Fruit fly (Drosophila melanogaster) whole organism, wandering third instar larva: ENCODE data around the gene CG13623.

Source experiments
- Abd-B ChIP-seq: fragments of >200 bp; optimal IDR thresholded peaks from 2 replicates; lab custom pipeline; 2017; ENCODE audit warnings: missing biosample characterization, missing genetic modification characterization
- CG32264 ChIP-seq: fragments of 200-800 bp; sonication (Bioruptor generic); optimal IDR thresholded peaks from 2 replicates; lab custom pipeline; 2016; ENCODE audit warnings: missing biosample characterization, missing genetic modification characterization
- CG9705 ChIP-seq: fragments of 200-800 bp; sonication (Bioruptor generic); optimal IDR thresholded peaks from 2 replicates; lab custom pipeline; 2018; ENCODE audit warnings: missing biosample characterization, mild to moderate bottlenecking, missing genetic modification characterization
- CrebA ChIP-seq: fragments of 200-800 bp; sonication (Bioruptor generic); optimal IDR thresholded peaks from 2 replicates; lab custom pipeline; 2016; ENCODE audit warnings: missing biosample characterization, mild to moderate bottlenecking, missing genetic modification characterization, borderline replicate concordance
- Dfd ChIP-seq: fragments of >200 bp; optimal IDR thresholded peaks from 2 replicates; lab custom pipeline; 2017; ENCODE audit warnings: missing biosample characterization, missing genetic modification characterization
- Dif ChIP-seq: fragments of 200-275, 200-300 bp; sonication (Bioruptor generic); optimal IDR thresholded peaks from 2 replicates; lab custom pipeline; 2018; ENCODE audit warnings: missing biosample characterization, missing genetic modification characterization; ENCODE audit not compliant: partially characterized antibody
- GATAd ChIP-seq: sonication (Bioruptor generic); optimal IDR thresholded peaks from 2 replicates; lab custom pipeline; 2016; ENCODE audit warnings: missing biosample characterization, missing genetic modification characterization
- HLH106 ChIP-seq: fragments of 200-800 bp; optimal IDR thresholded peaks from 3 replicates; lab custom pipeline; 2019; ENCODE audit warnings: missing biosample characterization, mild to moderate bottlenecking, missing genetic modification characterization, moderate library complexity
- Hnf4 ChIP-seq: fragments of 200-800 bp; sonication (Bioruptor generic); optimal IDR thresholded peaks from 2 replicates; lab custom pipeline; 2016; ENCODE audit warnings: missing biosample characterization, mild to moderate bottlenecking, missing genetic modification characterization
- Hr78 ChIP-seq: fragments of >200 bp; optimal IDR thresholded peaks from 2 replicates; lab custom pipeline; 2017; ENCODE audit warnings: missing biosample characterization, missing genetic modification characterization
- Hr83 ChIP-seq: fragments of 200-300 bp; sonication (Bioruptor generic); optimal IDR thresholded peaks from 2 replicates; lab custom pipeline; 2016; ENCODE audit warnings: missing biosample characterization, mild to moderate bottlenecking, missing genetic modification characterization, moderate library complexity; ENCODE audit not compliant: poor library complexity, severe bottlenecking
- Jra ChIP-seq: sonication (Bioruptor generic); optimal IDR thresholded peaks from 2 replicates; lab custom pipeline; 2016; ENCODE audit warnings: missing biosample characterization, missing genetic modification characterization
- Mio ChIP-seq: sonication (Bioruptor generic); optimal IDR thresholded peaks from 2 replicates; lab custom pipeline; 2016; ENCODE audit warnings: missing biosample characterization, missing genetic modification characterization
- Myc ChIP-seq: fragments of >200 bp; optimal IDR thresholded peaks from 2 replicates; lab custom pipeline; 2017
- N ChIP-seq: fragments of >200 bp; optimal IDR thresholded peaks from 2 replicates; lab custom pipeline; 2018; ENCODE audit warnings: missing biosample characterization, missing external identifiers, missing genetic modification characterization
- OdsH ChIP-seq: fragments of 200-800 bp; sonication (Bioruptor generic); optimal IDR thresholded peaks from 2 replicates; lab custom pipeline; 2016; ENCODE audit warnings: missing biosample characterization, mild to moderate bottlenecking, missing genetic modification characterization
- Rel ChIP-seq, 2 experiments: fragments of 200-800 bp; sonication (Bioruptor generic) in 1 of 2; optimal IDR thresholded peaks; 2 replicates in 1 of 2; 3 replicates in 1 of 2; lab custom pipeline; 2016 to 2019; ENCODE audit warnings: mild to moderate bottlenecking in 2 of 2, missing biosample characterization in 2 of 2, missing genetic modification characterization in 2 of 2, moderate library complexity in 1 of 2
- Sp1 ChIP-seq: fragments of 200-800 bp; sonication (Bioruptor generic); optimal IDR thresholded peaks from 3 replicates; lab custom pipeline; 2019; ENCODE audit warnings: missing biosample characterization, mild to moderate bottlenecking, missing genetic modification characterization, moderate library complexity
- Vsx2 ChIP-seq: fragments of 200-300, 225-300 bp; sonication (Bioruptor generic); optimal IDR thresholded peaks from 2 replicates; lab custom pipeline; 2018; ENCODE audit warnings: missing biosample characterization, missing genetic modification characterization; ENCODE audit not compliant: partially characterized antibody
- br ChIP-seq: fragments of 200-800 bp; sonication (Bioruptor generic); optimal IDR thresholded peaks from 2 replicates; lab custom pipeline; 2016; ENCODE audit warnings: missing biosample characterization, missing genetic modification characterization
- brk ChIP-seq: fragments of 200-800 bp; sonication (Bioruptor generic); optimal IDR thresholded peaks from 2 replicates; lab custom pipeline; 2016; ENCODE audit warnings: missing biosample characterization, mild to moderate bottlenecking, missing genetic modification characterization
- dl ChIP-seq, 2 experiments: fragments of 175-275, 200-275 bp in 1 of 2; fragments of 200-275 bp in 1 of 2; sonication (Bioruptor generic); optimal IDR thresholded peaks; lab custom pipeline; 2018; ENCODE audit warnings: mild to moderate bottlenecking in 2 of 2, missing biosample characterization in 2 of 2, missing genetic modification characterization in 2 of 2, moderate library complexity in 2 of 2; ENCODE audit not compliant: partially characterized antibody in 2 of 2, insufficient read depth in 1 of 2
- dmrt93B ChIP-seq: fragments of 200-800 bp; sonication (Bioruptor generic); optimal IDR thresholded peaks from 2 replicates; lab custom pipeline; 2018; ENCODE audit warnings: missing biosample characterization, mild to moderate bottlenecking, missing genetic modification characterization
- dsf ChIP-seq: sonication (Bioruptor generic); optimal IDR thresholded peaks from 2 replicates; lab custom pipeline; 2016; ENCODE audit warnings: missing biosample characterization, missing genetic modification characterization, borderline replicate concordance
- ey ChIP-seq: fragments of 200-800 bp; sonication (Bioruptor generic); optimal IDR thresholded peaks from 2 replicates; lab custom pipeline; 2016; ENCODE audit warnings: missing biosample characterization, missing genetic modification characterization
- foxo ChIP-seq, 2 experiments: fragments of 200-800 bp; sonication (Bioruptor generic); optimal IDR thresholded peaks; 2 replicates in 1 of 2; 3 replicates in 1 of 2; lab custom pipeline; 2016 to 2017; ENCODE audit warnings: missing biosample characterization in 2 of 2, missing genetic modification characterization in 2 of 2
- fru ChIP-seq: fragments of 200-800 bp; sonication (Bioruptor generic); optimal IDR thresholded peaks from 3 replicates; lab custom pipeline; 2016; ENCODE audit warnings: missing biosample characterization, mild to moderate bottlenecking, missing genetic modification characterization
- h ChIP-seq: fragments of 200-800 bp; sonication (Bioruptor generic); optimal IDR thresholded peaks from 3 replicates; lab custom pipeline; 2016; ENCODE audit warnings: missing biosample characterization, mild to moderate bottlenecking, missing genetic modification characterization
- jim ChIP-seq: fragments of 175-275, 200-325 bp; sonication (Bioruptor generic); optimal IDR thresholded peaks from 2 replicates; lab custom pipeline; 2016; ENCODE audit warnings: missing biosample characterization, mild to moderate bottlenecking, missing genetic modification characterization
- lola ChIP-seq: fragments of >200 bp; optimal IDR thresholded peaks from 2 replicates; lab custom pipeline; 2017; ENCODE audit warnings: missing biosample characterization, missing genetic modification characterization
- pan ChIP-seq: fragments of >200 bp; optimal IDR thresholded peaks from 2 replicates; lab custom pipeline; 2017
- psq ChIP-seq: fragments of 200-800 bp; sonication (Bioruptor generic); optimal IDR thresholded peaks from 3 replicates; lab custom pipeline; 2017; ENCODE audit warnings: missing biosample characterization, mild to moderate bottlenecking, missing genetic modification characterization, moderate library complexity
- rgr ChIP-seq: fragments of 200-800 bp; sonication (Bioruptor generic); optimal IDR thresholded peaks from 3 replicates; lab custom pipeline; 2016; ENCODE audit warnings: missing biosample characterization, mild to moderate bottlenecking, missing genetic modification characterization
- sage ChIP-seq: fragments of 200-800 bp; sonication (Bioruptor generic); optimal IDR thresholded peaks from 2 replicates; lab custom pipeline; 2016; ENCODE audit warnings: missing biosample characterization, mild to moderate bottlenecking, missing genetic modification characterization
- sv ChIP-seq: fragments of 200-800 bp; sonication (Bioruptor generic); optimal IDR thresholded peaks from 3 replicates; lab custom pipeline; 2016; ENCODE audit warnings: missing biosample characterization, missing genetic modification characterization
- tai ChIP-seq: sonication (Bioruptor generic); optimal IDR thresholded peaks from 2 replicates; lab custom pipeline; 2016; ENCODE audit warnings: missing biosample characterization, missing genetic modification characterization
- usp ChIP-seq: fragments of >200 bp; optimal IDR thresholded peaks from 2 replicates; lab custom pipeline; 2017; ENCODE audit warnings: missing biosample characterization, missing genetic modification characterization
- woc ChIP-seq: sonication (Bioruptor generic); optimal IDR thresholded peaks from 2 replicates; lab custom pipeline; 2016; ENCODE audit warnings: missing biosample characterization, mild to moderate bottlenecking, missing genetic modification characterization

Gene CG13623

dm6 chr3R:24548832-24549231, 18.5 kb upstream of the CG13623 start:
- TF ChIP-seq Vsx2 = no peak
- no peak for TF ChIP-seq Hnf4
- no peak for TF ChIP-seq Sp1 (GFP tag; lab: Kevin White, UChicago)
- no peak for TF ChIP-seq psq (GFP tag; lab: Kevin White, UChicago)
- TF ChIP-seq pan (lab: Kevin White, UChicago) = no peak
- no peak for TF ChIP-seq jim
- no peak for TF ChIP-seq foxo (GFP tag; optimal IDR thresholded peaks at IDR 0.05; lab: Kevin White, UChicago)
- no peak for TF ChIP-seq sv (GFP tag; lab: Kevin White, UChicago)
- TF ChIP-seq GATAd (GFP tag; lab: Kevin White, UChicago) = no peak
- TF ChIP-seq ey = no peak
- TF ChIP-seq usp (GFP tag; lab: Kevin White, UChicago) = no peak
- no peak for TF ChIP-seq Myc (lab: Kevin White, UChicago)

- no peak for TF ChIP-seq Vsx2
- TF ChIP-seq, all 38 proteins: peak for 0
Observed at dm6 chr3R:24548216-24548615, 17.9 kb upstream of the CG13623 start.

- TF ChIP-seq N (GFP tag; lab: Kevin White, UChicago) = no peak
- TF ChIP-seq dsf (GFP tag; lab: Kevin White, UChicago) = no peak
- TF ChIP-seq dl (GFP tag; optimal IDR thresholded peaks at IDR 0.05; lab: Kevin White, UChicago; ENCODE audit: insufficient read depth in 1 of 2, partially characterized antibody in 2 of 2) = no peak
- TF ChIP-seq usp (GFP tag; lab: Kevin White, UChicago) = no peak
- TF ChIP-seq tai (GFP tag; lab: Kevin White, UChicago) = no peak
- TF ChIP-seq ey = no peak
- TF ChIP-seq HLH106 (tag; lab: Kevin White, UChicago) = no peak
- no peak for TF ChIP-seq Dif (GFP tag; lab: Kevin White, UChicago)
- TF ChIP-seq, all 38 proteins: peak for 0
Observed at dm6 chr3R:24544388-24544787, 14.0 kb upstream of the CG13623 start, which contains the start of gene Esyt2. Gene Esyt2, plus strand, starts transcription at chr3R:24544719.

DNA sequence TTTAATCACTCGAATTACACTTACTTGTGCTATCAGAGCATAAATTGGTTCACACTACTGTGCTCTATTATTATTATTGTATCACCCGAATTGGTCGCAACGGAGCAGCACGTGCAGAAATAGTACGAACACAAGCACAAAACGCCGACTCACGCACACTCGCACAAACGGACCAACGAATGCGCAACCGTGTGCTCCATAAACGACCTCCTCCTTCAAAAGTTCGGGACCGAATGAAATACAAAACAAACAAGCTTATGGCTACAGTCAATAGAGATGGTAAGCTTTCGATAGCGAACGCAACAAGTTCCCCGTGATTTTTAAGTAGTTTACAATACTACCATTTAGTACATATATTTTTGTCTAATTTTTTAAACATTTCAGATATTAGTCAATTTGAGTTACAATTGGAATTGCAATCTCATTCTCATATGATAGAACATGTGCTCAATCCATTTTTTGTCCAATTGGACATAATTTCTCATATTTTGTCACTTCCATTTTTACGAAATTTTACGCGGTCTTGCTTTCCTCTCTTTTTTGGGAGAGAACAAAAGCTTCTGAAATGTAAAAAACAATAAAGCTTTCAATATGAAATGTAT, 13.4 kb upstream of the CG13623 start, which contains the start of gene Cftr:
Cftr (minus strand) TSS at position 239 of the 602 bp plus-strand sequence.
- TF ChIP-seq dsf (GFP tag; lab: Kevin White, UChicago) (peak; percentile 62), Vsx2 (no peak), CrebA (GFP tag; lab: Kevin White, UChicago) (peak; percentile 48), fru (GFP tag; lab: Kevin White, UChicago) (peak; percentile 71), dmrt93B (GFP tag; lab: Kevin White, UChicago) (no peak), h (GFP tag; lab: Kevin White, UChicago) (peak; percentile 78), psq (GFP tag; lab: Kevin White, UChicago) (peak; percentile 38), brk (peak; percentile 91), rgr (GFP tag; lab: Kevin White, UChicago) (peak; percentile 78), Dfd (GFP tag; lab: Kevin White, UChicago) (no peak), jim (peak; percentile 88), Hr78 (GFP tag; lab: Kevin White, UChicago) (no peak), sage (no peak), br (peak; percentile 75), usp (GFP tag; lab: Kevin White, UChicago) (no peak), Abd-B (GFP tag; lab: Kevin White, UChicago) (no peak), Jra (GFP tag; lab: Kevin White, UChicago) (peak; percentile 82), pan (lab: Kevin White, UChicago) (no peak), OdsH (peak; percentile 61), Hr83 (GFP tag; lab: Kevin White, UChicago) (peak; percentile 92), lola (no peak), GATAd (GFP tag; lab: Kevin White, UChicago) (no peak), ey (peak; percentile 32), foxo (GFP tag; optimal IDR thresholded peaks at IDR 0.05; lab: Kevin White, UChicago) (peak in 1 of 2 experiments; percentile 61), Hnf4 (peak; percentile 86), woc (GFP tag; lab: Kevin White, UChicago) (peak; percentile 62), Myc (lab: Kevin White, UChicago) (peak; percentile 39), Dif (GFP tag; lab: Kevin White, UChicago) (peak; percentile 77), CG9705 (peak; percentile 45), sv (GFP tag; lab: Kevin White, UChicago) (peak; percentile 32), HLH106 (tag; lab: Kevin White, UChicago) (peak; percentile 50), tai (GFP tag; lab: Kevin White, UChicago) (peak; percentile 80), Sp1 (GFP tag; lab: Kevin White, UChicago) (peak; percentile 64), CG32264 (peak; percentile 37), Mio (GFP tag; lab: Kevin White, UChicago) (peak; percentile 29), Rel (GFP tag; optimal IDR thresholded peaks at IDR 0.05; lab: Kevin White, UChicago) (no peak), Rel (tag; optimal IDR thresholded peaks at IDR 0.05; lab: Kevin White, UChicago) (peak; percentile 91), dl (GFP tag; optimal IDR thresholded peaks at IDR 0.05; lab: Kevin White, UChicago; ENCODE audit: insufficient read depth in 1 of 2, partially characterized antibody in 2 of 2) (no peak), N (GFP tag; lab: Kevin White, UChicago) (no peak)
